Fruit fly (Drosophila melanogaster) whole organism, embryonic: Measurements from ENCODE around the gene Lmpt.

Experiments used
- Atf6 ChIP-seq: fragments of 200-800 bp; sonication (Bioruptor generic); IDR thresholded peaks from 2 replicates; pipeline ENCODE4 v1.3.6; 2022; ENCODE audit warnings: missing biosample characterization, missing genetic modification characterization
- Awh ChIP-seq: fragments of 200-800 bp; sonication (Bioruptor generic); IDR thresholded peaks from 2 replicates; pipeline ENCODE4, ENCODE4 v1.3.6; 2022; ENCODE audit warnings: missing biosample characterization, missing genetic modification characterization
- B-H1 ChIP-seq: fragments of 200-800 bp; sonication (Bioruptor generic); IDR thresholded peaks from 3 replicates; pipeline ENCODE4 v1.3.6; 2022; ENCODE audit warnings: missing biosample characterization, missing genetic modification characterization
- C15 ChIP-seq: fragments of 200-800 bp; sonication (Bioruptor generic); IDR thresholded peaks from 3 replicates; pipeline ENCODE4 v1.3.6; 2022; ENCODE audit warnings: missing biosample characterization, missing genetic modification characterization
- CG10147 ChIP-seq: fragments of 200-800 bp; sonication (Bioruptor generic); optimal IDR thresholded peaks from 2 replicates; lab custom pipeline; 2019; ENCODE audit warnings: missing biosample characterization, mild to moderate bottlenecking, missing genetic modification characterization, moderate library complexity
- CG10274 ChIP-seq: fragments of 200-800 bp; sonication (Bioruptor generic); optimal IDR thresholded peaks from 3 replicates; lab custom pipeline; 2017; ENCODE audit warnings: missing biosample characterization, mild to moderate bottlenecking, missing genetic modification characterization
- CG11085 ChIP-seq: fragments of 200-800 bp; sonication (Bioruptor generic); IDR thresholded peaks from 2 replicates; pipeline ENCODE4 v1.3.6; 2022; ENCODE audit warnings: missing biosample characterization, missing genetic modification characterization
- CG12219 ChIP-seq: fragments of 200-800 bp; sonication (Bioruptor generic); optimal IDR thresholded peaks from 3 replicates; lab custom pipeline; 2018; ENCODE audit warnings: missing biosample characterization, mild to moderate bottlenecking, missing genetic modification characterization
- CG12299 ChIP-seq: fragments of 200-800 bp; sonication (Bioruptor generic); optimal IDR thresholded peaks from 2 replicates; lab custom pipeline; 2018; ENCODE audit warnings: missing biosample characterization, mild to moderate bottlenecking, missing genetic modification characterization
- CG12659 ChIP-seq: fragments of 200-800 bp; sonication (Bioruptor generic); optimal IDR thresholded peaks from 3 replicates; lab custom pipeline; 2017; ENCODE audit warnings: mild to moderate bottlenecking, missing biosample characterization, missing genetic modification reagents, missing genetic modification characterization
- CG12769 ChIP-seq: fragments of 200-800 bp; sonication (Bioruptor generic); optimal IDR thresholded peaks from 2 replicates; lab custom pipeline; 2019; ENCODE audit warnings: missing biosample characterization, mild to moderate bottlenecking, missing genetic modification characterization, moderate library complexity
- CG13287 ChIP-seq: fragments of 200-800 bp; sonication (Bioruptor generic); IDR thresholded peaks from 2 replicates; pipeline ENCODE4 v1.3.6; 2022; ENCODE audit warnings: missing biosample characterization, missing genetic modification characterization; ENCODE audit not compliant: partially characterized antibody
- CG15514 ChIP-seq: fragments of 200-800 bp; sonication (Bioruptor generic); optimal IDR thresholded peaks from 3 replicates; lab custom pipeline; 2017; ENCODE audit warnings: missing biosample characterization, missing genetic modification characterization, mild to moderate bottlenecking, moderate library complexity, missing genetic modification reagents
- CG15601 ChIP-seq: fragments of 200-800 bp; sonication (Bioruptor generic); optimal IDR thresholded peaks from 3 replicates; lab custom pipeline; 2019; ENCODE audit warnings: missing biosample characterization, mild to moderate bottlenecking, missing genetic modification characterization, moderate library complexity
- CG18619 ChIP-seq: fragments of 200-800 bp; sonication (Bioruptor generic); optimal IDR thresholded peaks from 3 replicates; lab custom pipeline; 2017; ENCODE audit warnings: missing biosample characterization, mild to moderate bottlenecking, missing genetic modification characterization
- CG2116 ChIP-seq: fragments of 200-800 bp; sonication (Bioruptor generic); optimal IDR thresholded peaks from 3 replicates; lab custom pipeline; 2018; ENCODE audit warnings: missing biosample characterization, mild to moderate bottlenecking, missing genetic modification characterization
- CG2202 ChIP-seq: fragments of 200-800 bp; sonication (Bioruptor generic); optimal IDR thresholded peaks from 2 replicates; lab custom pipeline; 2018; ENCODE audit warnings: missing biosample characterization, mild to moderate bottlenecking, missing genetic modification characterization
- CG3407 ChIP-seq: fragments of 200-800 bp; sonication (Bioruptor generic); optimal IDR thresholded peaks from 2 replicates; lab custom pipeline; 2018; ENCODE audit warnings: missing biosample characterization, mild to moderate bottlenecking, missing genetic modification characterization
- CG34376 ChIP-seq: fragments of 200-800 bp; sonication (Bioruptor generic); optimal IDR thresholded peaks from 2 replicates; lab custom pipeline; 2018; ENCODE audit warnings: missing biosample characterization, mild to moderate bottlenecking, missing genetic modification characterization
- CG4617 ChIP-seq: fragments of 200-800 bp; sonication (Bioruptor generic); optimal IDR thresholded peaks from 3 replicates; lab custom pipeline; 2016; ENCODE audit warnings: missing biosample characterization, missing genetic modification characterization, borderline replicate concordance
- CG4820 ChIP-seq: fragments of 200-800 bp; sonication (Bioruptor generic); optimal IDR thresholded peaks from 3 replicates; lab custom pipeline; 2016; ENCODE audit warnings: missing biosample characterization, missing genetic modification characterization
- CG6272 ChIP-seq: fragments of 200-800 bp; sonication (Bioruptor generic); IDR thresholded peaks from 2 replicates; pipeline ENCODE4 v1.3.6; 2022; ENCODE audit warnings: missing biosample characterization, missing genetic modification characterization
- CG6854 ChIP-seq: fragments of 200-800 bp; sonication (Bioruptor generic); optimal IDR thresholded peaks from 3 replicates; lab custom pipeline; 2017; ENCODE audit warnings: missing biosample characterization, mild to moderate bottlenecking, missing genetic modification characterization
- CG9437 ChIP-seq: fragments of 200-800 bp; sonication (Bioruptor generic); optimal IDR thresholded peaks from 2 replicates; lab custom pipeline; 2018; ENCODE audit warnings: missing biosample characterization, mild to moderate bottlenecking, missing genetic modification characterization
- CG9797 ChIP-seq: fragments of 200-800 bp; sonication (Bioruptor generic); optimal IDR thresholded peaks from 3 replicates; lab custom pipeline; 2018; ENCODE audit warnings: missing biosample characterization, mild to moderate bottlenecking, missing genetic modification characterization
- CoRest ChIP-seq: fragments of 200-800 bp; sonication (Bioruptor generic); optimal IDR thresholded peaks from 3 replicates; lab custom pipeline; 2018; ENCODE audit warnings: missing biosample characterization, mild to moderate bottlenecking, missing genetic modification characterization, moderate library complexity
- CrebB ChIP-seq: fragments of 200-800 bp; sonication (Bioruptor generic); optimal IDR thresholded peaks from 3 replicates; lab custom pipeline; 2018; ENCODE audit warnings: missing biosample characterization, mild to moderate bottlenecking, missing genetic modification characterization
- D ChIP-seq, 2 experiments: fragments of 200-800 bp in 1 of 2; fragments of >200 bp in 1 of 2; sonication (Bioruptor generic) in 1 of 2; optimal IDR thresholded peaks; 2 replicates in 1 of 2; 3 replicates in 1 of 2; lab custom pipeline; 2017; ENCODE audit warnings: mild to moderate bottlenecking in 1 of 2, missing biosample characterization in 1 of 2, missing genetic modification characterization in 1 of 2, missing genetic modification reagents in 1 of 2
- GATAe ChIP-seq: fragments of 200-800 bp; sonication (Bioruptor generic); conservative IDR thresholded peaks from 2 replicates; pipeline ENCODE4 v1.3.6; 2022; ENCODE audit warnings: missing biosample characterization, missing genetic modification characterization
- HLH54F ChIP-seq: fragments of 200-800 bp; sonication (Bioruptor generic); optimal IDR thresholded peaks from 3 replicates; lab custom pipeline; 2016; ENCODE audit warnings: missing biosample characterization, missing genetic modification characterization
- HmgZ ChIP-seq: fragments of 200-800 bp; sonication (Bioruptor generic); optimal IDR thresholded peaks from 2 replicates; lab custom pipeline; 2018; ENCODE audit warnings: missing biosample characterization, mild to moderate bottlenecking, missing genetic modification characterization
- Hr3 ChIP-seq: fragments of 200-800 bp; sonication (Bioruptor generic); optimal IDR thresholded peaks from 3 replicates; lab custom pipeline; 2016; ENCODE audit warnings: missing biosample characterization, missing genetic modification characterization
- Nf-YA ChIP-seq: fragments of 200-800 bp; sonication (Bioruptor generic); IDR thresholded peaks from 2 replicates; pipeline ENCODE4 v1.3.6; 2022; ENCODE audit warnings: missing biosample characterization, missing genetic modification characterization
- Rfx ChIP-seq: fragments of 200-800 bp; sonication (Bioruptor generic); IDR thresholded peaks from 2 replicates; pipeline ENCODE4 v1.3.6; 2022; ENCODE audit warnings: missing biosample characterization, missing genetic modification characterization
- Sry-β ChIP-seq: fragments of 200-800 bp; sonication (Bioruptor generic); optimal IDR thresholded peaks from 2 replicates; lab custom pipeline; 2018; ENCODE audit warnings: missing biosample characterization, mild to moderate bottlenecking, missing genetic modification characterization, moderate library complexity
- Sry-δ ChIP-seq: fragments of 200-800 bp; sonication (Bioruptor generic); optimal IDR thresholded peaks from 2 replicates; lab custom pipeline; 2016; ENCODE audit warnings: missing biosample characterization, missing genetic modification characterization
- br ChIP-seq: fragments of >200 bp; optimal IDR thresholded peaks from 2 replicates; lab custom pipeline; 2017
- chm ChIP-seq: fragments of 200-800 bp; sonication (Bioruptor generic); IDR thresholded peaks from 2 replicates; pipeline ENCODE4 v1.3.6; 2022; ENCODE audit warnings: missing biosample characterization, missing genetic modification characterization
- crol ChIP-seq: fragments of 200-800 bp; sonication (Bioruptor generic); IDR thresholded peaks from 2 replicates; pipeline ENCODE4 v1.3.6; 2022; ENCODE audit warnings: missing biosample characterization, missing genetic modification characterization
- ftz-f1 ChIP-seq: fragments of 200-800 bp; sonication (Bioruptor generic); optimal IDR thresholded peaks from 2 replicates; lab custom pipeline; 2016; ENCODE audit warnings: missing biosample characterization, missing genetic modification characterization
- lov ChIP-seq, 2 experiments: fragments of 200-800 bp in 1 of 2; fragments of >200 bp in 1 of 2; sonication (Bioruptor generic) in 1 of 2; IDR thresholded peaks in 1 of 2; optimal IDR thresholded peaks in 1 of 2; 2 replicates in 1 of 2; 3 replicates in 1 of 2; pipeline versions ENCODE4 v1.3.6 to Lab custom; 2017 to 2022; ENCODE audit warnings: missing biosample characterization in 1 of 2, missing genetic modification characterization in 1 of 2
- maf-S ChIP-seq: fragments of 200-800 bp; sonication (Bioruptor generic); optimal IDR thresholded peaks from 2 replicates; lab custom pipeline; 2016; ENCODE audit warnings: missing biosample characterization, missing genetic modification characterization
- mld ChIP-seq: fragments of 200-800 bp; sonication (Bioruptor generic); IDR thresholded peaks from 3 replicates; pipeline ENCODE4 v1.3.6; 2022; ENCODE audit warnings: missing biosample characterization, missing genetic modification characterization; ENCODE audit not compliant: partially characterized antibody
- nom ChIP-seq: fragments of 200-800 bp; sonication (Bioruptor generic); optimal IDR thresholded peaks from 2 replicates; lab custom pipeline; 2017; ENCODE audit warnings: missing biosample characterization, missing genetic modification characterization, mild to moderate bottlenecking, moderate library complexity, missing genetic modification reagents
- stwl ChIP-seq: fragments of 200-800 bp; sonication (Bioruptor generic); optimal IDR thresholded peaks from 3 replicates; lab custom pipeline; 2018; ENCODE audit warnings: missing biosample characterization, mild to moderate bottlenecking, missing genetic modification characterization, moderate library complexity
- toy ChIP-seq: fragments of 200-800 bp; sonication (Bioruptor generic); IDR thresholded peaks from 2 replicates; pipeline ENCODE4 v1.3.6; 2022; ENCODE audit warnings: missing biosample characterization, missing genetic modification characterization
- twi ChIP-seq: fragments of 200-800 bp; optimal IDR thresholded peaks from 2 replicates; lab custom pipeline; 2019; ENCODE audit warnings: missing biosample characterization, mild to moderate bottlenecking, missing genetic modification characterization, moderate library complexity
- vnd ChIP-seq: fragments of 200-800 bp; sonication (Bioruptor generic); IDR thresholded peaks from 3 replicates; pipeline ENCODE4 v1.3.6; 2022; ENCODE audit warnings: missing biosample characterization, missing genetic modification characterization; ENCODE audit not compliant: partially characterized antibody

Gene Lmpt

dm6 chr3L:16969652-16970109 lies 104.6 kb downstream of the Lmpt start, which contains the start of gene Exn (continued):
- TF ChIP-seq Nf-YA (GFP tag; lab: Robert Waterston, UW) (0 out of 2 replicates have a peak, but pooled peaks have one; percentile 23), lov (optimal IDR thresholded peaks at IDR 0.05; lab: Kevin White, UChicago) (no peak), lov (GFP tag; IDR thresholded peaks at IDR 0.05; lab: Robert Waterston, UW) (0 out of 3 replicates have a peak, but pooled peaks have one; percentile 56), toy (GFP tag; lab: Robert Waterston, UW) (peak; percentile 37; the same call in 1 of the 2 replicates), CG11085 (GFP tag; lab: Robert Waterston, UW) (no peak), CG2202 (tag; lab: Kevin White, UChicago) (no peak), Sry-β (GFP tag; lab: Kevin White, UChicago) (no peak), CG10147 (GFP tag; lab: Kevin White, UChicago) (no peak), Rfx (GFP tag; lab: Robert Waterston, UW) (peak; percentile 59), GATAe (peak; percentile 59), vnd (GFP tag; lab: Robert Waterston, UW) (0 out of 3 replicates have a peak, but pooled peaks have one; percentile 34), HLH54F (no peak), nom (GFP tag; lab: Kevin White, UChicago) (peak; percentile 24), CG12219 (GFP tag; lab: Kevin White, UChicago) (peak; percentile 37), CG9797 (GFP tag; lab: Kevin White, UChicago) (no peak), CG6854 (GFP tag; lab: Kevin White, UChicago) (peak; percentile 35), CG4617 (no peak), CG12769 (tag; lab: Kevin White, UChicago) (peak; percentile 94), B-H1 (GFP tag; lab: Robert Waterston, UW) (no peak), mld (GFP tag; lab: Robert Waterston, UW) (no peak), CG12299 (tag; lab: Kevin White, UChicago) (peak; percentile 8), CG6272 (GFP tag; lab: Robert Waterston, UW) (no peak), D (optimal IDR thresholded peaks at IDR 0.05; lab: Kevin White, UChicago) (no peak), D (GFP tag; optimal IDR thresholded peaks at IDR 0.05; lab: Kevin White, UChicago) (no peak), maf-S (no peak), CG2116 (GFP tag; lab: Kevin White, UChicago) (no peak), crol (GFP tag; lab: Robert Waterston, UW) (peak; percentile 92), Hr3 (GFP tag; lab: Kevin White, UChicago) (no peak), HmgZ (tag; lab: Kevin White, UChicago) (peak; percentile 69), CG13287 (GFP tag; lab: Robert Waterston, UW) (peak; percentile 54; the same call in 1 of the 2 replicates), Atf6 (GFP tag; lab: Robert Waterston, UW) (peak; percentile 65), CG10274 (GFP tag; lab: Kevin White, UChicago) (no peak), twi (tag; lab: Kevin White, UChicago) (no peak), Sry-δ (GFP tag; lab: Kevin White, UChicago) (no peak), br (no peak), CG9437 (no peak), stwl (tag; lab: Kevin White, UChicago) (no peak), CG34376 (GFP tag; lab: Kevin White, UChicago) (peak; percentile 87), ftz-f1 (GFP tag; lab: Kevin White, UChicago) (peak; percentile 72), chm (GFP tag; lab: Robert Waterston, UW) (no peak; the same call in 1 of the 2 replicates), CG12659 (GFP tag; lab: Kevin White, UChicago) (peak; percentile 29), CG18619 (GFP tag; lab: Kevin White, UChicago) (no peak), CG3407 (no peak), CG4820 (GFP tag; lab: Kevin White, UChicago) (no peak), Awh (peak; percentile 56; the same call in 1 of the 2 replicates), CG15601 (tag; lab: Kevin White, UChicago) (peak; percentile 82), CoRest (tag; lab: Kevin White, UChicago) (no peak), C15 (GFP tag; lab: Robert Waterston, UW) (no peak), CG15514 (no peak), CrebB (tag; lab: Kevin White, UChicago) (peak; percentile 45)
- TF ChIP-seq, all 482 proteins: peak for 107
